Worm (Caenorhabditis elegans) whole organism, mixed stage, embryonic: Measurements from ENCODE around the gene pno-1.

Experiments
- nhr-237 ChIP-seq: fragments of 150-350 bp; optimal IDR thresholded peaks from 2 replicates; lab custom pipeline; 2014; ENCODE audit warnings: missing biosample characterization, missing genetic modification characterization
- nhr-28 ChIP-seq: fragments of 150-350 bp; optimal IDR thresholded peaks from 2 replicates; lab custom pipeline; 2014; ENCODE audit warnings: missing biosample characterization, missing genetic modification characterization
- snpc-4 ChIP-seq: fragments of 150-350 bp; optimal IDR thresholded peaks from 2 replicates; lab custom pipeline; 2014; ENCODE audit warnings: missing biosample characterization, missing genetic modification characterization

ce11 chrII:9782337-9782736 is 39.7 kb upstream of the pno-1 start, which contains the start of gene T10B9.14:
- no peak for TF ChIP-seq nhr-237
- no peak for TF ChIP-seq snpc-4
- no peak for TF ChIP-seq nhr-28 (tag; lab: Kevin White, UChicago)
